Fruit fly (Drosophila melanogaster) whole organism, embryonic: Measurements from ENCODE around the gene CG31388.

Source experiments
- Abd-B ChIP-seq: fragments of 200-800 bp; sonication (Bioruptor generic); optimal IDR thresholded peaks from 2 replicates; lab custom pipeline; 2018; ENCODE audit warnings: missing biosample characterization, mild to moderate bottlenecking, missing genetic modification characterization, moderate library complexity
- Bgb ChIP-seq: fragments of 200-800 bp; sonication (Bioruptor generic); IDR thresholded peaks from 2 replicates; pipeline ENCODE4 v1.3.6; 2022; ENCODE audit warnings: missing biosample characterization, missing genetic modification characterization; ENCODE audit not compliant: partially characterized antibody
- CG12104 ChIP-seq: fragments of 200-800 bp; sonication (Bioruptor generic); optimal IDR thresholded peaks from 3 replicates; lab custom pipeline; 2016; ENCODE audit warnings: missing biosample characterization, missing genetic modification characterization
- CG12659 ChIP-seq: fragments of 200-800 bp; sonication (Bioruptor generic); optimal IDR thresholded peaks from 3 replicates; lab custom pipeline; 2017; ENCODE audit warnings: mild to moderate bottlenecking, missing biosample characterization, missing genetic modification reagents, missing genetic modification characterization
- CG13296 ChIP-seq: fragments of 200-800 bp; sonication (Bioruptor generic); optimal IDR thresholded peaks from 3 replicates; lab custom pipeline; 2018; ENCODE audit warnings: missing biosample characterization, mild to moderate bottlenecking, missing genetic modification characterization
- CG13424 ChIP-seq: fragments of 200-800 bp; sonication (Bioruptor generic); optimal IDR thresholded peaks from 2 replicates; lab custom pipeline; 2019; ENCODE audit warnings: missing biosample characterization, mild to moderate bottlenecking, missing genetic modification characterization, moderate library complexity
- CG1529 ChIP-seq: fragments of 200-800 bp; sonication (Bioruptor generic); optimal IDR thresholded peaks from 3 replicates; lab custom pipeline; 2018; ENCODE audit warnings: missing biosample characterization, missing genetic modification characterization
- CG17802 ChIP-seq: fragments of 200-800 bp; sonication (Bioruptor generic); optimal IDR thresholded peaks from 2 replicates; lab custom pipeline; 2018; ENCODE audit warnings: missing biosample characterization, mild to moderate bottlenecking, missing genetic modification characterization, moderate library complexity
- CG17912 ChIP-seq: fragments of 200-800 bp; sonication (Bioruptor generic); optimal IDR thresholded peaks from 2 replicates; lab custom pipeline; 2018; ENCODE audit warnings: missing biosample characterization, mild to moderate bottlenecking, missing genetic modification characterization
- CG32767 ChIP-seq: fragments of 200-800 bp; sonication (Bioruptor generic); IDR thresholded peaks from 2 replicates; pipeline ENCODE4 v1.3.6; 2022; ENCODE audit warnings: missing biosample characterization, missing genetic modification characterization
- CG3838 ChIP-seq: fragments of 200-800 bp; sonication (Bioruptor generic); optimal IDR thresholded peaks from 3 replicates; lab custom pipeline; 2016; ENCODE audit warnings: missing biosample characterization, missing genetic modification characterization
- CG6689 ChIP-seq: fragments of 200-800 bp; sonication (Bioruptor generic); IDR thresholded peaks from 2 replicates; pipeline ENCODE4 v1.3.6; 2022; ENCODE audit warnings: missing biosample characterization, missing genetic modification characterization
- CG7786 ChIP-seq: fragments of 200-800 bp; sonication (Bioruptor generic); optimal IDR thresholded peaks from 2 replicates; lab custom pipeline; 2016; ENCODE audit warnings: missing biosample characterization, missing genetic modification characterization
- CG8478 ChIP-seq: fragments of >200 bp; optimal IDR thresholded peaks from 2 replicates; lab custom pipeline; 2018
- CG8944 ChIP-seq: fragments of 200-800 bp; sonication (Bioruptor generic); optimal IDR thresholded peaks from 3 replicates; lab custom pipeline; 2016; ENCODE audit warnings: missing biosample characterization, missing genetic modification characterization
- CoRest ChIP-seq: fragments of 200-800 bp; sonication (Bioruptor generic); optimal IDR thresholded peaks from 3 replicates; lab custom pipeline; 2018; ENCODE audit warnings: missing biosample characterization, mild to moderate bottlenecking, missing genetic modification characterization, moderate library complexity
- Dek ChIP-seq: fragments of 200-800 bp; sonication (Bioruptor generic); optimal IDR thresholded peaks from 3 replicates; lab custom pipeline; 2019; ENCODE audit warnings: missing biosample characterization, mild to moderate bottlenecking, missing genetic modification characterization, moderate library complexity
- Doc3 ChIP-seq: fragments of 200-800 bp; sonication (Bioruptor generic); IDR thresholded peaks from 3 replicates; pipeline ENCODE4 v1.3.6; 2022; ENCODE audit warnings: missing biosample characterization, missing genetic modification characterization; ENCODE audit not compliant: partially characterized antibody
- Elba2 ChIP-seq: fragments of 200-800 bp; sonication (Bioruptor generic); optimal IDR thresholded peaks from 3 replicates; lab custom pipeline; 2016; ENCODE audit warnings: missing biosample characterization, missing genetic modification characterization
- Fer3 ChIP-seq: fragments of 200-800 bp; sonication (Bioruptor generic); optimal IDR thresholded peaks from 2 replicates; lab custom pipeline; 2018; ENCODE audit warnings: missing biosample characterization, mild to moderate bottlenecking, missing genetic modification characterization, moderate library complexity
- Gsc ChIP-seq: fragments of 200-800 bp; sonication (Bioruptor generic); IDR thresholded peaks from 2 replicates; pipeline ENCODE4 v1.3.6; 2022; ENCODE audit warnings: missing biosample characterization, missing genetic modification characterization
- Hr3 ChIP-seq: fragments of 200-800 bp; sonication (Bioruptor generic); optimal IDR thresholded peaks from 3 replicates; lab custom pipeline; 2016; ENCODE audit warnings: missing biosample characterization, missing genetic modification characterization
- MBD-R2 ChIP-seq: fragments of 200-800 bp; sonication (Bioruptor generic); IDR thresholded peaks from 2 replicates; pipeline ENCODE4 v1.3.6; 2022; ENCODE audit warnings: missing biosample characterization, missing genetic modification characterization
- Max ChIP-seq: fragments of 200-800 bp; sonication (Bioruptor generic); optimal IDR thresholded peaks from 2 replicates; lab custom pipeline; 2016; ENCODE audit warnings: missing biosample characterization, mild to moderate bottlenecking, missing genetic modification characterization
- Mrtf ChIP-seq: fragments of 200-800 bp; sonication (Bioruptor generic); IDR thresholded peaks from 3 replicates; pipeline ENCODE4 v1.3.6; 2022; ENCODE audit warnings: missing biosample characterization, missing genetic modification characterization
- Rfx ChIP-seq: fragments of 200-800 bp; sonication (Bioruptor generic); IDR thresholded peaks from 2 replicates; pipeline ENCODE4 v1.3.6; 2022; ENCODE audit warnings: missing biosample characterization, missing genetic modification characterization
- Rx ChIP-seq: fragments of 200-800 bp; sonication (Bioruptor generic); IDR thresholded peaks from 2 replicates; pipeline ENCODE4 v1.3.6; 2022; ENCODE audit warnings: missing biosample characterization, missing genetic modification characterization
- Ssrp ChIP-seq: fragments of 200-800 bp; sonication (Bioruptor generic); optimal IDR thresholded peaks from 2 replicates; lab custom pipeline; 2018; ENCODE audit warnings: missing biosample characterization, mild to moderate bottlenecking, missing genetic modification characterization, moderate library complexity
- abd-A ChIP-seq: fragments of 200-800 bp; sonication (Bioruptor generic); optimal IDR thresholded peaks from 3 replicates; lab custom pipeline; 2019; ENCODE audit warnings: missing biosample characterization, mild to moderate bottlenecking, missing genetic modification characterization, moderate library complexity
- ap ChIP-seq: fragments of 200-800 bp; sonication (Bioruptor generic); IDR thresholded peaks from 2 replicates; pipeline ENCODE4 v1.3.6; 2022; ENCODE audit warnings: missing biosample characterization, missing genetic modification characterization
- cg ChIP-seq: fragments of 200-800 bp; sonication (Bioruptor generic); optimal IDR thresholded peaks from 3 replicates; lab custom pipeline; 2019; ENCODE audit warnings: missing biosample characterization, mild to moderate bottlenecking, missing genetic modification characterization, moderate library complexity
- dan ChIP-seq: fragments of 200-800 bp; sonication (Bioruptor generic); IDR thresholded peaks from 2 replicates; pipeline ENCODE4 v1.3.6; 2022; ENCODE audit warnings: missing biosample characterization, missing genetic modification characterization
- fd96Cb ChIP-seq: fragments of 200-800 bp; sonication (Bioruptor generic); optimal IDR thresholded peaks from 2 replicates; lab custom pipeline; 2018; ENCODE audit warnings: missing biosample characterization, mild to moderate bottlenecking, missing genetic modification characterization, moderate library complexity
- gce ChIP-seq: fragments of 200-800 bp; sonication (Bioruptor generic); IDR thresholded peaks from 3 replicates; pipeline ENCODE4 v1.3.6; 2022; ENCODE audit warnings: missing biosample characterization, missing genetic modification characterization
- gfzf ChIP-seq: fragments of 200-800 bp; sonication (Bioruptor generic); optimal IDR thresholded peaks from 2 replicates; lab custom pipeline; 2016; ENCODE audit warnings: missing biosample characterization, mild to moderate bottlenecking, missing genetic modification characterization, moderate library complexity
- h ChIP-seq: fragments of >200 bp; optimal IDR thresholded peaks from 2 replicates; lab custom pipeline; 2017
- hb ChIP-seq: fragments of 200-800 bp; sonication (Bioruptor generic); IDR thresholded peaks from 3 replicates; pipeline ENCODE4 v1.3.6; 2022; ENCODE audit warnings: missing biosample characterization, missing genetic modification characterization; ENCODE audit not compliant: partially characterized antibody
- kay ChIP-seq: fragments of 200-800 bp; sonication (Bioruptor generic); optimal IDR thresholded peaks from 2 replicates; lab custom pipeline; 2016; ENCODE audit warnings: missing biosample characterization, missing genetic modification characterization
- knrl ChIP-seq: fragments of 200-800 bp; sonication (Bioruptor generic); IDR thresholded peaks from 3 replicates; pipeline ENCODE4 v1.3.6; 2022; ENCODE audit warnings: missing biosample characterization, missing genetic modification characterization; ENCODE audit not compliant: partially characterized antibody
- lbe ChIP-seq: fragments of 200-800 bp; sonication (Bioruptor generic); optimal IDR thresholded peaks from 2 replicates; lab custom pipeline; 2016; ENCODE audit warnings: missing biosample characterization, mild to moderate bottlenecking, missing genetic modification characterization
- pan ChIP-seq, 4 experiments: fragments of >200 bp in 3 of 4; fragments of 200-800 bp in 1 of 4; sonication (Bioruptor generic) in 1 of 4; optimal IDR thresholded peaks in 3 of 4; IDR thresholded peaks in 1 of 4; 2 replicates each; pipeline versions ENCODE4 v1.3.6 to Lab custom; 2017 to 2022; ENCODE audit warnings: missing biosample characterization in 2 of 4, missing genetic modification characterization in 2 of 4, mixed read lengths in 1 of 4
- pfk ChIP-seq: fragments of 200-800 bp; sonication (Bioruptor generic); optimal IDR thresholded peaks from 2 replicates; lab custom pipeline; 2018; ENCODE audit warnings: missing biosample characterization, mild to moderate bottlenecking, missing genetic modification characterization, moderate library complexity
- pum ChIP-seq: fragments of 200-800 bp; sonication (Bioruptor generic); optimal IDR thresholded peaks from 2 replicates; lab custom pipeline; 2016; ENCODE audit warnings: missing biosample characterization, missing genetic modification characterization
- row ChIP-seq: fragments of 200-800 bp; sonication (Bioruptor generic); IDR thresholded peaks from 3 replicates; pipeline ENCODE4 v1.3.6; 2022; ENCODE audit warnings: missing biosample characterization, missing genetic modification characterization
- schlank ChIP-seq: fragments of 200-800 bp; sonication (Bioruptor generic); optimal IDR thresholded peaks from 2 replicates; lab custom pipeline; 2018; ENCODE audit warnings: missing biosample characterization, mild to moderate bottlenecking, missing genetic modification characterization
- sd ChIP-seq: fragments of 200-800 bp; sonication (Bioruptor generic); optimal IDR thresholded peaks from 3 replicates; lab custom pipeline; 2018; ENCODE audit warnings: missing biosample characterization, mild to moderate bottlenecking, missing genetic modification characterization, moderate library complexity
- sens ChIP-seq: fragments of 200-800 bp; sonication (Bioruptor generic); peaks from one replicate; lab custom pipeline; 2016; ENCODE audit warnings: missing biosample characterization, missing genetic modification characterization
- ssp ChIP-seq: fragments of 200-800 bp; sonication (Bioruptor generic); IDR thresholded peaks from 2 replicates; pipeline ENCODE4 v1.3.6; 2022; ENCODE audit warnings: missing biosample characterization, missing genetic modification characterization
- stwl ChIP-seq: fragments of 200-800 bp; sonication (Bioruptor generic); optimal IDR thresholded peaks from 3 replicates; lab custom pipeline; 2018; ENCODE audit warnings: missing biosample characterization, mild to moderate bottlenecking, missing genetic modification characterization, moderate library complexity
- tup ChIP-seq: fragments of 200-800 bp; sonication (Bioruptor generic); optimal IDR thresholded peaks from 2 replicates; lab custom pipeline; 2016; ENCODE audit warnings: missing biosample characterization, mild to moderate bottlenecking, missing genetic modification characterization, moderate library complexity
- vvl ChIP-seq: fragments of 200-800 bp; sonication (Bioruptor generic); IDR thresholded peaks from 2 replicates; pipeline ENCODE4 v1.3.6; 2022; ENCODE audit warnings: missing biosample characterization, missing genetic modification characterization
- wor ChIP-seq: fragments of 200-800 bp; sonication (Bioruptor generic); IDR thresholded peaks from 2 replicates; pipeline ENCODE4 v1.3.6; 2022; ENCODE audit warnings: missing biosample characterization, missing genetic modification characterization

Gene CG31388

DNA sequence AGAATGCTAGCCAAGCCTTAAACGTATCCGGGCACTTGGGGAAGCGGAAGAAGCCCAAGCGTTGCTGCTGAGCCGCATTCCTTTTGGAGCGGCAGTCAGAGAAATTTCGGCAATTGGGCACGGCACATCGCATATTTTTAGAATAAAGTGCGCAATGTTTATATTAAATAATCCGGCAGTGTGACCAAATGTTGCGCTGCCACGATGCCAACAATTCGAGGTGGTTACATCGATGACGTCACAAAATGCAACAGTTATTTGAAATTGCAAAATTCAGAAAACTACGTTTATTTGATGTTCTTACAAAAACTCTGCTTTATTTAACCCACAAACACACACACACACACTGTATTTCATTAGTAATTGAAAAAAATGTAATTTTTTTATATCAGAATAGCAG, 17.7 kb upstream of the CG31388 start, which contains the start of gene CG6689 (continued):
- TF ChIP-seq CG17802, result no peak
- peak; percentile 92 for TF ChIP-seq row (GFP tag; lab: Robert Waterston, UW)
- 0 out of 2 replicates have a peak, but pooled peaks have one; percentile 24 for TF ChIP-seq Rfx (GFP tag; lab: Robert Waterston, UW)
- TF ChIP-seq knrl (GFP tag; lab: Robert Waterston, UW), result 0 out of 3 replicates have a peak, but pooled peaks have one; percentile 7
- no peak for TF ChIP-seq hb
- TF ChIP-seq stwl (tag; lab: Kevin White, UChicago), result peak; percentile 40
- peak; percentile 21 for TF ChIP-seq CoRest (tag; lab: Kevin White, UChicago)
- TF ChIP-seq Abd-B (GFP tag; lab: Kevin White, UChicago), result no peak
- TF ChIP-seq CG3838 (GFP tag; lab: Kevin White, UChicago), result no peak
- TF ChIP-seq CG7786 (GFP tag; lab: Kevin White, UChicago), result no peak
- peak; percentile 94 for TF ChIP-seq MBD-R2
- TF ChIP-seq CG6689 (GFP tag; lab: Robert Waterston, UW), result peak; percentile 100
- no peak for TF ChIP-seq dan (GFP tag; lab: Robert Waterston, UW)
- TF ChIP-seq pum (GFP tag; lab: Kevin White, UChicago), result no peak
- TF ChIP-seq Hr3 (GFP tag; lab: Kevin White, UChicago), result no peak
- TF ChIP-seq ssp (GFP tag; lab: Robert Waterston, UW), result peak; percentile 79
- no peak for TF ChIP-seq kay (GFP tag; lab: Kevin White, UChicago)
- TF ChIP-seq Fer3 (tag; lab: Kevin White, UChicago), result no peak
- TF ChIP-seq CG32767 (GFP tag; lab: Robert Waterston, UW), result no peak
- no peak for TF ChIP-seq fd96Cb (tag; lab: Kevin White, UChicago)
- TF ChIP-seq CG8944 (GFP tag; lab: Kevin White, UChicago), result no peak
- peak; percentile 28 for TF ChIP-seq Dek (tag; lab: Kevin White, UChicago)
- no peak for TF ChIP-seq Mrtf (GFP tag; lab: Robert Waterston, UW)
- TF ChIP-seq Max (GFP tag; lab: Kevin White, UChicago), result no peak
- TF ChIP-seq Elba2, result peak; percentile 48
- TF ChIP-seq CG13296 (GFP tag; lab: Kevin White, UChicago), result peak; percentile 15
- no peak for TF ChIP-seq Doc3 (GFP tag; lab: Robert Waterston, UW)
- no peak for TF ChIP-seq CG8478
- no peak for TF ChIP-seq ap
- TF ChIP-seq pan (optimal IDR thresholded peaks at IDR 0.05; lab: Kevin White, UChicago), result no peak
- TF ChIP-seq pan (GFP tag; optimal IDR thresholded peaks at IDR 0.05 in 1 of 2, IDR thresholded peaks at IDR 0.05 in 1 of 2), result no peak
- TF ChIP-seq sd (tag; lab: Kevin White, UChicago), result peak; percentile 68
- TF ChIP-seq Rx (GFP tag; lab: Robert Waterston, UW), result no peak
- TF ChIP-seq CG13424, result peak; percentile 22
- TF ChIP-seq sens (GFP tag; lab: Kevin White, UChicago), result peak; percentile 83
- TF ChIP-seq gfzf (GFP tag; lab: Kevin White, UChicago), result peak; percentile 66
- no peak for TF ChIP-seq CG17912 (GFP tag; lab: Kevin White, UChicago)
- no peak for TF ChIP-seq cg (GFP tag; lab: Kevin White, UChicago)
- TF ChIP-seq lbe (GFP tag; lab: Kevin White, UChicago), result no peak
- TF ChIP-seq Bgb (GFP tag; lab: Robert Waterston, UW), result peak; percentile 32; the same call in 1 of the 2 replicates
- no peak for TF ChIP-seq Gsc
- TF ChIP-seq vvl (GFP tag; lab: Robert Waterston, UW), result peak; percentile 78
- TF ChIP-seq wor, result no peak
- no peak for TF ChIP-seq Ssrp (tag; lab: Kevin White, UChicago)
- no peak for TF ChIP-seq h (lab: Kevin White, UChicago)
- no peak for TF ChIP-seq CG12104 (GFP tag; lab: Kevin White, UChicago)
- TF ChIP-seq CG1529 (GFP tag; lab: Kevin White, UChicago), result no peak
- TF ChIP-seq gce (GFP tag; lab: Robert Waterston, UW), result no peak
- TF ChIP-seq abd-A, result no peak
- TF ChIP-seq pfk (GFP tag; lab: Kevin White, UChicago), result no peak
- no peak for TF ChIP-seq tup (GFP tag; lab: Kevin White, UChicago)
- TF ChIP-seq schlank (tag; lab: Kevin White, UChicago), result no peak
- peak; percentile 55 for TF ChIP-seq CG12659 (GFP tag; lab: Kevin White, UChicago)
